Worm (Caenorhabditis elegans) whole organism, young adult: ENCODE results near the gene mbk-1.

Experiments used
- F33H1.4 ChIP-seq: fragments of 200-800 bp; sonication (Bioruptor generic); IDR thresholded peaks from 2 replicates; pipeline ENCODE4 v1.3.6; 2022; ENCODE audit warnings: missing genetic modification reagents, missing genetic modification characterization, missing compliant biosample characterization
- athp-1 ChIP-seq: sonication (generic microtip); optimal IDR thresholded peaks from 2 replicates; lab custom pipeline; 2017; ENCODE audit warnings: mild to moderate bottlenecking, missing genetic modification characterization, missing compliant biosample characterization
- cebp-1 ChIP-seq, 2 experiments: fragments of 200-800 bp in 1 of 2; sonication (Bioruptor generic) in 1 of 2; sonication (generic microtip) in 1 of 2; IDR thresholded peaks in 1 of 2; optimal IDR thresholded peaks in 1 of 2; 2 replicates each; pipeline versions ENCODE4 v1.3.6 to Lab custom; 2017 to 2022; ENCODE audit warnings: missing compliant biosample characterization in 2 of 2, missing genetic modification characterization in 2 of 2, mild to moderate bottlenecking in 1 of 2, missing genetic modification reagents in 1 of 2, moderate library complexity in 1 of 2
- lin-54 ChIP-seq: fragments of 200-800 bp; sonication (Bioruptor generic); optimal IDR thresholded peaks from 2 replicates; lab custom pipeline; 2018; ENCODE audit warnings: mild to moderate bottlenecking, missing genetic modification characterization, missing compliant biosample characterization
- lsy-27 ChIP-seq: sonication (generic microtip); optimal IDR thresholded peaks from 2 replicates; lab custom pipeline; 2017; ENCODE audit warnings: missing genetic modification characterization, mild to moderate bottlenecking, missing compliant biosample characterization, antibody characterized with exemption, missing genotype, borderline replicate concordance; ENCODE audit not compliant: insufficient read depth
- tlf-1 ChIP-seq: fragments of 200-800 bp; sonication (Bioruptor generic); optimal IDR thresholded peaks from 2 replicates; lab custom pipeline; 2018; ENCODE audit warnings: mild to moderate bottlenecking, missing genetic modification characterization, missing compliant biosample characterization
- unc-62 ChIP-seq: fragments of 150-350 bp; optimal IDR thresholded peaks from 2 replicates; lab custom pipeline; 2014; ENCODE audit warnings: missing biosample characterization, missing genetic modification reagents, missing genetic modification characterization
- ztf-18 ChIP-seq: sonication (generic microtip); optimal IDR thresholded peaks from 2 replicates; lab custom pipeline; 2016; ENCODE audit warnings: missing genotype, mild to moderate bottlenecking, missing genetic modification characterization, missing compliant biosample characterization
- ztf-22 ChIP-seq: fragments of 200-800 bp; sonication (Bioruptor generic); optimal IDR thresholded peaks from 2 replicates; lab custom pipeline; 2018; ENCODE audit warnings: mild to moderate bottlenecking, missing genetic modification characterization, moderate library complexity, missing compliant biosample characterization

- TF ChIP-seq athp-1 (tag; lab: Kevin White, UChicago) (no peak), lsy-27 (tag; lab: Kevin White, UChicago) (no peak), unc-62 (GFP tag; lab: Kevin White, UChicago) (no peak), F33H1.4 (GFP tag; lab: Robert Waterston, UW) (no peak), ztf-22 (no peak), ztf-18 (tag; lab: Kevin White, UChicago) (no peak), tlf-1 (GFP tag; lab: Kevin White, UChicago) (no peak), lin-54 (GFP tag; lab: Kevin White, UChicago) (no peak), cebp-1 (GFP tag; IDR thresholded peaks at IDR 0.05; lab: Robert Waterston, UW) (no peak), cebp-1 (tag; optimal IDR thresholded peaks at IDR 0.05; lab: Kevin White, UChicago) (no peak)
Observed at ce11 chrX:14771682-14772081, 52.7 kb downstream of the mbk-1 start, which contains the start of gene Y16B4A.2.
